Fruit fly (Drosophila melanogaster): ENCODE data around the gene Sec16.

The Sec16 gene

dm6 chrX:12629564-12629963, 33.7 kb downstream of the Sec16 start, which contains the start of the genes Aven and CG2540 (continued):
- TF ChIP-seq CG17359 (tag; optimal IDR thresholded peaks at IDR 0.05) (peak; percentile 82), Adf1 (GFP tag; IDR thresholded peaks at IDR 0.05) (0 out of 2 replicates have a peak, but pooled peaks have one; percentile 21), CG2199 (GFP tag; IDR thresholded peaks at IDR 0.05) (no peak), CG11723 (GFP tag; optimal IDR thresholded peaks at IDR 0.05) (peak; percentile 67), Aef1 (GFP tag; IDR thresholded peaks at IDR 0.05) (0 out of 3 replicates have a peak, but pooled peaks have one; percentile 13), CG10267 (tag; optimal IDR thresholded peaks at IDR 0.05) (peak; percentile 84), CG12299 (tag; optimal IDR thresholded peaks at IDR 0.05) (peak; percentile 80), TFAM (GFP tag; optimal IDR thresholded peaks at IDR 0.05) (no peak), wor (GFP tag; IDR thresholded peaks at IDR 0.05) (peak; percentile 50; the same call in 1 of the 2 replicates), CG1603 (tag; optimal IDR thresholded peaks at IDR 0.05) (peak; percentile 0), CG1602 (GFP tag; optimal IDR thresholded peaks at IDR 0.05) (peak; percentile 52), jing (GFP tag; optimal IDR thresholded peaks at IDR 0.05) (no peak), kay (GFP tag; optimal IDR thresholded peaks at IDR 0.05) (peak; percentile 3), Drgx (GFP tag; IDR thresholded peaks at IDR 0.05) (peak; percentile 65; the same call in 1 of the 2 replicates), ro (GFP tag; IDR thresholded peaks at IDR 0.05) (no peak), Tbp (GFP tag; optimal IDR thresholded peaks at IDR 0.05) (no peak), inv (GFP tag; IDR thresholded peaks at IDR 0.05; ENCODE audit: partially characterized antibody) (no peak), CG3163 (GFP tag; optimal IDR thresholded peaks at IDR 0.05) (no peak), bigmax (GFP tag; optimal IDR thresholded peaks at IDR 0.05) (no peak), crc (GFP tag; optimal IDR thresholded peaks at IDR 0.05) (no peak), CG14667 (GFP tag; IDR thresholded peaks at IDR 0.05) (peak; percentile 42; the same call in 1 of the 2 replicates), CG8924 (tag; optimal IDR thresholded peaks at IDR 0.05) (peak; percentile 91), CG32772 (GFP tag; IDR thresholded peaks at IDR 0.05) (peak; percentile 69), tll (GFP tag; optimal IDR thresholded peaks at IDR 0.05) (peak in 1 of 2 experiments; percentile 28), sug (tag; optimal IDR thresholded peaks at IDR 0.05) (peak; percentile 90), ken (GFP tag; IDR thresholded peaks at IDR 0.05) (0 out of 3 replicates have a peak, but pooled peaks have one; percentile 38), NC2α (GFP tag; optimal IDR thresholded peaks at IDR 0.05) (no peak), mam (GFP tag; optimal IDR thresholded peaks at IDR 0.05) (no peak), Kr (GFP tag; optimal IDR thresholded peaks at IDR 0.05) (no peak), CG13424 (tag; optimal IDR thresholded peaks at IDR 0.05) (peak; percentile 94), CG17328 (GFP tag; IDR thresholded peaks at IDR 0.05) (peak; percentile 47; the same call in 1 of the 2 replicates), Dbx (GFP tag; IDR thresholded peaks at IDR 0.05) (peak; percentile 71; the same call in 2 of the 3 replicates), trem (tag; optimal IDR thresholded peaks at IDR 0.05) (peak; percentile 91), cato (GFP tag; optimal IDR thresholded peaks at IDR 0.05; ENCODE audit: borderline replicate concordance) (peak; percentile 22), slp2 (GFP tag; optimal IDR thresholded peaks at IDR 0.05) (no peak), CG42726 (GFP tag; IDR thresholded peaks at IDR 0.05; ENCODE audit: partially characterized antibody) (no peak), CoRest (tag; optimal IDR thresholded peaks at IDR 0.05) (peak; percentile 92), CG33213 (GFP tag; optimal IDR thresholded peaks at IDR 0.05) (no peak), CG17829 (tag; optimal IDR thresholded peaks at IDR 0.05) (peak; percentile 92), HHEX (GFP tag; optimal IDR thresholded peaks at IDR 0.05) (peak; percentile 83), ci (GFP tag; IDR thresholded peaks at IDR 0.05) (peak; percentile 59; the same call in 1 of the 3 replicates), bsh (GFP tag; optimal IDR thresholded peaks at IDR 0.05) (peak; percentile 54 to 84)
